Fruit fly (Drosophila melanogaster) whole organism, pupa: Measurements from ENCODE around the gene CG42268.

Experiments
- CG10348 ChIP-seq: fragments of 200-800 bp; sonication (Bioruptor generic); IDR thresholded peaks from 2 replicates; pipeline ENCODE4 v1.3.6; 2022; ENCODE audit warnings: missing biosample characterization, missing genetic modification characterization
- CG12605 ChIP-seq: fragments of 200-800 bp; sonication (Bioruptor generic); IDR thresholded peaks from 2 replicates; pipeline ENCODE4 v1.3.6; 2022; ENCODE audit warnings: missing biosample characterization, missing genetic modification characterization
- CG34367 ChIP-seq: fragments of 200-800 bp; sonication (Bioruptor generic); optimal IDR thresholded peaks from 2 replicates; lab custom pipeline; 2018; ENCODE audit warnings: missing biosample characterization, mild to moderate bottlenecking, missing genetic modification characterization
- CG8301 ChIP-seq: fragments of 200-800 bp; sonication (Bioruptor generic); optimal IDR thresholded peaks from 2 replicates; lab custom pipeline; 2018; ENCODE audit warnings: missing biosample characterization, mild to moderate bottlenecking, missing genetic modification characterization
- CG9948 ChIP-seq: fragments of 200-800 bp; sonication (Bioruptor generic); optimal IDR thresholded peaks from 2 replicates; lab custom pipeline; 2018; ENCODE audit warnings: missing biosample characterization, mild to moderate bottlenecking, missing genetic modification characterization, moderate library complexity
- D1 ChIP-seq: fragments of 200-800 bp; sonication (Bioruptor generic); optimal IDR thresholded peaks from 2 replicates; lab custom pipeline; 2018; ENCODE audit warnings: missing biosample characterization, mild to moderate bottlenecking, missing genetic modification characterization, moderate library complexity
- EcR ChIP-seq: fragments of 200-800 bp; sonication (Bioruptor generic); optimal IDR thresholded peaks from 3 replicates; lab custom pipeline; 2019; ENCODE audit warnings: missing biosample characterization, missing genetic modification characterization, mild to moderate bottlenecking, moderate library complexity, missing genetic modification reagents
- Pif1B ChIP-seq: fragments of 200-800 bp; sonication (Bioruptor generic); optimal IDR thresholded peaks from 3 replicates; lab custom pipeline; 2016; ENCODE audit warnings: missing biosample characterization, missing genetic modification characterization
- Snoo ChIP-seq: fragments of 200-800 bp; sonication (Bioruptor generic); optimal IDR thresholded peaks from 3 replicates; lab custom pipeline; 2017; ENCODE audit warnings: missing biosample characterization, mild to moderate bottlenecking, missing genetic modification characterization, inconsistent platforms
- fd96Ca ChIP-seq: fragments of 200-800 bp; sonication (Bioruptor generic); IDR thresholded peaks from 3 replicates; pipeline ENCODE4 v1.3.6; 2022; ENCODE audit warnings: missing biosample characterization, missing genetic modification characterization
- gl ChIP-seq: fragments of 200-800 bp; sonication (Bioruptor generic); optimal IDR thresholded peaks from 2 replicates; lab custom pipeline; 2018; ENCODE audit warnings: missing biosample characterization, mild to moderate bottlenecking, missing genetic modification characterization
- rn ChIP-seq: fragments of 200-800 bp; sonication (Bioruptor generic); IDR thresholded peaks from 2 replicates; pipeline ENCODE4 v1.3.6; 2022; ENCODE audit warnings: missing biosample characterization, missing genetic modification characterization

- TF ChIP-seq CG8301 (tag; lab: Kevin White, UChicago) (no peak), CG34367 (no peak), fd96Ca (GFP tag; lab: Robert Waterston, UW) (no peak), D1 (no peak), Snoo (tag; lab: Kevin White, UChicago) (no peak), rn (no peak), Pif1B (GFP tag; lab: Kevin White, UChicago) (no peak), CG9948 (tag; lab: Kevin White, UChicago) (no peak), EcR (peak; percentile 58), CG12605 (0 out of 2 replicates have a peak, but pooled peaks have one; percentile 11), gl (no peak), CG10348 (GFP tag; lab: Robert Waterston, UW) (no peak)
These were observed 3.3 kb upstream of the CG42268 start, which contains the start of gene Ae2 for dm6 chr3L:9763389-9763917.
